Worm (Caenorhabditis elegans): ENCODE results near the gene W01H2.2.
A peak's percentile ranks its signal among the peaks of the same experiment; 100 is the strongest.
"Not testable (repeated sequence)": the region's sequence is repeated elsewhere in the genome, so short reads cannot be mapped to it uniquely, and the experiment has no call there.

W01H2.2 gene

DNA sequence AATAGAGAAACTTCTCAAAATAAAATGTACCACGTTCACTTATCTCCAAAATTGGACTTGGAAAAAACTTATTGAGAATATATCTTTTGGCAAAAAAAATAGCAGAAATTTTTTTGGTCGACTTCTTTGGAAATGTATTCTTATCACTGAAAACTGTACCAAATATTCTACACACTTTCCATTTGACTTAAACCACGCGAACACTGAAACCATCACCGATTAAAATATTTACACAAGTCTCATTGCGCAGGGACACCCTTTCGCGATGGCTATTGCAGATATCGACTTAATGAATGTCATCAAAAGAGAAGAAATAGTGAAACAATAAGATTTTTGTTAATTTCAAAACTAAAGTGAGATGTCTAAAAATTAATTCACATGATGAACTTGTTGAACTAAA, 9.8 kb downstream of the W01H2.2 start (continued):
- TF ChIP-seq nhr-77 (tag; optimal IDR thresholded peaks at IDR 0.05) (no peak), mdl-1 (tag; optimal IDR thresholded peaks at IDR 0.05) (peak in 1 of 2 experiments; percentile 38), ets-5 (GFP tag; IDR thresholded peaks at IDR 0.05) (no peak), efl-1 (optimal IDR thresholded peaks at IDR 0.05) (peak in 1 of 2 experiments; percentile 22), efl-1 (GFP tag; optimal IDR thresholded peaks at IDR 0.05 in 1 of 2) (peak in 1 of 2 experiments; percentile 42), unc-62 (GFP tag; optimal IDR thresholded peaks at IDR 0.05) (no peak), egl-13 (tag; optimal IDR thresholded peaks at IDR 0.05) (no peak)

DNA sequence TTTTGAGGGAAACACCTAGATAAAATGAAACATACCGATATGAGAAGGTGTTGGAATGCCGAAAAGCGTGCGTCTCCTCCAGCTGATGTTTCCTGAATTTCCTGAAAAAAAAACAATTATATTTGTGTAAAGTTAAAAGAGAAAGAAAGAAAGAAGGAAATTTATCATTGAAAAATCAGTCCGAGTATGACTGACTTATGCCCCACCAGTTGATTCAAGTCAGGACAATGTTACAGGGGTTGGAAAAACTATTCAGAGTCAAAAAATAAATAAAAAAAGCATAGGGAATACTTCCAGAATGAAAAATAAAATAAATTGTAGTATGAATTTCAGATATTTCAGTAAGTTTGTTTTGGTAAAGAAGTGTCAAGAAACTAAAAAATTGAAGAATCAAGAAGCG, 10.9 kb downstream of the W01H2.2 start, which contains the start of gene F20B6.9:
Gene F20B6.9 (minus strand): TSS at position 101 of the 400 bp plus-strand sequence.
- TF ChIP-seq C34B4.2 (tag; optimal IDR thresholded peaks at IDR 0.05); nhr-20 (tag; optimal IDR thresholded peaks at IDR 0.05); ama-1 (optimal IDR thresholded peaks at IDR 0.05): not testable (repeated sequence)

DNA sequence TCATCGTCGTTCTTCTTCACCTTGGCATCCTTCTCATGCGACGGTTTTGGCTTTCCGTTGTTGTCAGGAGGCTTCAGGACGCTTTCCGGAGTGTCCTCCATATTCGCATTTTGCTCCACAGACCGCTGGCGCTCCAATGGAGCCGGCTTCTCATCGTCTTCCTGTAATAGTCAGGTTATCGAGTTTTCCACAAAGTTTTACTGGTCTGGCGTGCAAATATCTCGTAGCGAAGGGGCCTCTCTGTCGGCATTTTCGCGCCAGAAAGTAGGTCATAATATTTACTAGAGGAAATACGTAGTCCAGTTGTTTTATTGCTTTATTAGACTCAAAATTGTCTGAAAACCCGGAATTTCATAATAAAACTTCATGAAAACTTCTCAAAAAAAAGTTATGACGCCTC, 16.1 kb downstream of the W01H2.2 start, which contains the start of gene F20B6.6:
Gene F20B6.6 (minus strand): TSS at position 101 of the 400 bp plus-strand sequence.
- not testable (repeated sequence) for TF ChIP-seq pax-3, ztf-4, zag-1 (tag; optimal IDR thresholded peaks at IDR 0.05)

DNA sequence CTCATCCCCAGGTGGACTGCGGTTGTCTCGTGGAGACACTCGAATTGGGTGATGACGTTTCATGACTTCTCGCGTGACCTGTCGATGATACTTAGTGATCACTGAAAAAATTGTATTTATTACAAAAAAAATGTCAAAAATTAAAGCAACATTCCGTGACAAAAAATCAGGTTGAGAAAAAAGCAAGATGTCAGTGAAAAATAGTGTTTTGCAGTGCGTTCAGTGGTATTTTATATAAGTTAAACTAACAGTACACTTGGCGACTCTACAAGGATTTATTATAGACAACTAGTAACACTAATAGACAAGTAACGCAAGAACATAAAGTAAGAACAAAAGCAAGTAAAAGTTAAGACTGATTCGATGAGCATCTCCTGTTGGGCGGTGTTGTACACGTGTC, 18.4 kb downstream of the W01H2.2 start, which contains the start of gene F20B6.5:
Gene F20B6.5 (minus strand): TSS at position 101 of the 400 bp plus-strand sequence.
- not testable (repeated sequence) for TF ChIP-seq nhr-19 (GFP tag; conservative IDR thresholded peaks at IDR 0.05); grh-1 (GFP tag; IDR thresholded peaks at IDR 0.05); hpl-2 (GFP tag; optimal IDR thresholded peaks at IDR 0.05)

DNA sequence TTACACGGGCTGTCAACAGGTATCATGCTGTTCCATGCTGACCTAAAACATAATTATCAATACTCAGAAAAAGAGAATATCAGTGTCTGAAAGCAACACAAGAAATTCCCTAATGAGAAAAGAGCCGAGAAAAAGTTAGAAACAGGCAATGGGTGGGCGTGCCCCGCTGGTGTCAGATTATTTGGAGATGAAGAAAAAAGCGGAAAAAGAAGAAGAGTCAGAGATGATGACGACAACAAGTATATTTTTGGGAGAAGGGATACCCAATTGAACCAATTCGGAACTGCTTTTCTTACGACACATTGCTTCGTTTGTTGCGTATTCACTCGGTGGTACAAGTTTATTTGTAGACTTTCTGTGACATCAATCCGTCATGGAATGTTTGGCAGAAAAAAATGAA, 21.8 kb downstream of the W01H2.2 start, which contains the start of gene F20B6.4:
Gene F20B6.4 (minus strand): TSS at position 101 of the 400 bp plus-strand sequence.
- TF ChIP-seq lin-14 (GFP tag; optimal IDR thresholded peaks at IDR 0.05) (peak; percentile 42), unc-98 (GFP tag; IDR thresholded peaks at IDR 0.05) (no peak)

DNA sequence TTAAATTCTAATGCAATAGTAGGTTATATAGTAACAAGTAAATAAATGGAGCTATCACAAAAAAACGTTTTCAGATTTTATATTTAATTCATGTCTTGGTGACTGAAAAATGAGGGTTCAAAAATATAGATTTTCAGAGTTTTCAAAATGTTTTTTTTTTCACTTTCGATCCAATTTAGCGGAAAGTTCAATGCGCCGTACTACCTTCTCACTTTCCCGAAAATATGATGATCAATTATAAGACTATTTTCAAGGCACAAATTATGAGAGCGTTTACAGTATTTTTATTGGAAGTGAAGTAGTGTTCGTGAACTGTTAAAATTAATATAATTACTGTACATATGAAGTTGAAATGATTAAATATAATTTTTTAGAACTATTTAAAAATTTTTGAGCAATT, 25.2 kb downstream of the W01H2.2 start:
- TF ChIP-seq nhr-71 (tag; optimal IDR thresholded peaks at IDR 0.05) (peak; percentile 10), unc-86 (tag; optimal IDR thresholded peaks at IDR 0.05) (no peak), nhr-28 (tag; optimal IDR thresholded peaks at IDR 0.05) (no peak), nhr-77 (tag; optimal IDR thresholded peaks at IDR 0.05) (no peak), ces-1 (GFP tag; optimal IDR thresholded peaks at IDR 0.05) (no peak), C34B4.2 (tag; optimal IDR thresholded peaks at IDR 0.05) (no peak), nhr-76 (tag; optimal IDR thresholded peaks at IDR 0.05) (no peak), fkh-8 (tag; optimal IDR thresholded peaks at IDR 0.05) (no peak), snu-23 (GFP tag; optimal IDR thresholded peaks at IDR 0.05) (peak; percentile 5), elt-2 (tag; optimal IDR thresholded peaks at IDR 0.05) (no peak), blmp-1 (tag; optimal IDR thresholded peaks at IDR 0.05) (no peak), isw-1 (GFP tag; IDR thresholded peaks at IDR 0.05) (no peak), hpl-2 (GFP tag; optimal IDR thresholded peaks at IDR 0.05) (no peak), ceh-88 (GFP tag; IDR thresholded peaks at IDR 0.05) (peak; percentile 14; the same call in 1 of the 2 replicates), mep-1 (tag; optimal IDR thresholded peaks at IDR 0.05) (no peak), irx-1 (tag; optimal IDR thresholded peaks at IDR 0.05) (no peak), ztf-11 (tag; optimal IDR thresholded peaks at IDR 0.05) (no peak), nhr-90 (tag; optimal IDR thresholded peaks at IDR 0.05; ENCODE audit: poor library complexity) (peak; percentile 23), aly-2 (tag; optimal IDR thresholded peaks at IDR 0.05) (peak; percentile 83), unc-62 (GFP tag; optimal IDR thresholded peaks at IDR 0.05) (no peak), lin-13 (GFP tag; optimal IDR thresholded peaks at IDR 0.05) (peak; percentile 2), lsy-2 (tag; optimal IDR thresholded peaks at IDR 0.05) (no peak)
